Fruit fly (Drosophila melanogaster) whole organism, embryonic: ENCODE measurements around the gene ND-23.

Source experiments
- Atf3 ChIP-seq: fragments of 200-800 bp; sonication (Bioruptor generic); optimal IDR thresholded peaks from 3 replicates; lab custom pipeline; 2016; ENCODE audit warnings: missing biosample characterization, missing genetic modification characterization
- Awh ChIP-seq: fragments of 200-800 bp; sonication (Bioruptor generic); IDR thresholded peaks from 2 replicates; pipeline ENCODE4, ENCODE4 v1.3.6; 2022; ENCODE audit warnings: missing biosample characterization, missing genetic modification characterization
- Bteb2 ChIP-seq: fragments of 200-800 bp; sonication (Bioruptor generic); optimal IDR thresholded peaks from 2 replicates; lab custom pipeline; 2016; ENCODE audit warnings: missing biosample characterization, missing genetic modification characterization
- CG10147 ChIP-seq: fragments of 200-800 bp; sonication (Bioruptor generic); optimal IDR thresholded peaks from 2 replicates; lab custom pipeline; 2019; ENCODE audit warnings: missing biosample characterization, mild to moderate bottlenecking, missing genetic modification characterization, moderate library complexity
- CG12299 ChIP-seq: fragments of 200-800 bp; sonication (Bioruptor generic); optimal IDR thresholded peaks from 2 replicates; lab custom pipeline; 2018; ENCODE audit warnings: missing biosample characterization, mild to moderate bottlenecking, missing genetic modification characterization
- CG14050 ChIP-seq: fragments of 200-800 bp; sonication (Bioruptor generic); IDR thresholded peaks from 3 replicates; pipeline ENCODE4 v1.3.6; 2022; ENCODE audit warnings: missing biosample characterization, missing genetic modification characterization
- CG14667 ChIP-seq: fragments of 200-800 bp; sonication (Bioruptor generic); IDR thresholded peaks from 2 replicates; pipeline ENCODE4 v1.3.6; 2022; ENCODE audit warnings: missing biosample characterization, missing genetic modification characterization
- CG15479 ChIP-seq: fragments of 200-800 bp; sonication (Bioruptor generic); optimal IDR thresholded peaks from 3 replicates; lab custom pipeline; 2019; ENCODE audit warnings: missing biosample characterization, mild to moderate bottlenecking, missing genetic modification characterization, moderate library complexity
- CG15514 ChIP-seq: fragments of 200-800 bp; sonication (Bioruptor generic); optimal IDR thresholded peaks from 3 replicates; lab custom pipeline; 2017; ENCODE audit warnings: missing biosample characterization, missing genetic modification characterization, mild to moderate bottlenecking, moderate library complexity, missing genetic modification reagents
- CG1603 ChIP-seq: fragments of 200-800 bp; sonication (Bioruptor generic); optimal IDR thresholded peaks from 2 replicates; lab custom pipeline; 2019; ENCODE audit warnings: missing biosample characterization, mild to moderate bottlenecking, missing genetic modification characterization, moderate library complexity
- CG16779 ChIP-seq: fragments of 200-800 bp; sonication (Bioruptor generic); IDR thresholded peaks from 2 replicates; pipeline ENCODE4 v1.3.6; 2022; ENCODE audit warnings: missing biosample characterization, missing genetic modification characterization
- CG17612 ChIP-seq: fragments of 200-800 bp; sonication (Bioruptor generic); IDR thresholded peaks from 2 replicates; pipeline ENCODE4 v1.3.6; 2022; ENCODE audit warnings: missing biosample characterization, missing genetic modification characterization
- CG2875 ChIP-seq: fragments of 200-800 bp; sonication (Bioruptor generic); optimal IDR thresholded peaks from 2 replicates; lab custom pipeline; 2017; ENCODE audit warnings: missing biosample characterization, mild to moderate bottlenecking, missing genetic modification characterization, missing genetic modification reagents
- CG3065 ChIP-seq: fragments of 200-800 bp; sonication (Bioruptor generic); optimal IDR thresholded peaks from 2 replicates; lab custom pipeline; 2016; ENCODE audit warnings: missing biosample characterization, missing genetic modification characterization
- CG31224 ChIP-seq: fragments of 200-800 bp; sonication (Bioruptor generic); IDR thresholded peaks from 2 replicates; pipeline ENCODE4 v1.3.6; 2022; ENCODE audit warnings: missing biosample characterization, missing genetic modification characterization
- CG3163 ChIP-seq: fragments of 200-800 bp; sonication (Bioruptor generic); optimal IDR thresholded peaks from 3 replicates; lab custom pipeline; 2016; ENCODE audit warnings: missing biosample characterization, missing genetic modification characterization
- CG32767 ChIP-seq: fragments of 200-800 bp; sonication (Bioruptor generic); IDR thresholded peaks from 2 replicates; pipeline ENCODE4 v1.3.6; 2022; ENCODE audit warnings: missing biosample characterization, missing genetic modification characterization
- CG4617 ChIP-seq: fragments of 200-800 bp; sonication (Bioruptor generic); optimal IDR thresholded peaks from 3 replicates; lab custom pipeline; 2016; ENCODE audit warnings: missing biosample characterization, missing genetic modification characterization, borderline replicate concordance
- CG6254 ChIP-seq: fragments of 200-800 bp; sonication (Bioruptor generic); optimal IDR thresholded peaks from 3 replicates; lab custom pipeline; 2017; ENCODE audit warnings: mild to moderate bottlenecking, missing biosample characterization, missing genetic modification reagents, missing genetic modification characterization
- CG6765 ChIP-seq: fragments of 200-800 bp; sonication (Bioruptor generic); optimal IDR thresholded peaks from 3 replicates; lab custom pipeline; 2017; ENCODE audit warnings: missing biosample characterization, mild to moderate bottlenecking, missing genetic modification characterization
- CG7357 ChIP-seq: fragments of 200-800 bp; sonication (Bioruptor generic); IDR thresholded peaks from 3 replicates; pipeline ENCODE4 v1.3.6; 2022; ENCODE audit warnings: missing biosample characterization, missing genetic modification characterization
- CG8089 ChIP-seq: fragments of 200-800 bp; sonication (Bioruptor generic); optimal IDR thresholded peaks from 3 replicates; lab custom pipeline; 2016; ENCODE audit warnings: missing biosample characterization, missing genetic modification characterization
- CG8359 ChIP-seq: fragments of 200-800 bp; sonication (Bioruptor generic); optimal IDR thresholded peaks from 2 replicates; lab custom pipeline; 2017; ENCODE audit warnings: missing biosample characterization, mild to moderate bottlenecking, missing genetic modification characterization, borderline replicate concordance
- CG9727 ChIP-seq: fragments of 200-800 bp; sonication (Bioruptor generic); optimal IDR thresholded peaks from 3 replicates; lab custom pipeline; 2017; ENCODE audit warnings: missing biosample characterization, mild to moderate bottlenecking, missing genetic modification characterization
- Chrac-16 ChIP-seq: fragments of 200-800 bp; sonication (Bioruptor generic); optimal IDR thresholded peaks from 3 replicates; lab custom pipeline; 2016; ENCODE audit warnings: missing biosample characterization, missing genetic modification characterization
- D19B ChIP-seq: fragments of 200-800 bp; sonication (Bioruptor generic); optimal IDR thresholded peaks from 2 replicates; lab custom pipeline; 2017; ENCODE audit warnings: missing biosample characterization, mild to moderate bottlenecking, missing genetic modification characterization
- Dek ChIP-seq: fragments of 200-800 bp; sonication (Bioruptor generic); optimal IDR thresholded peaks from 3 replicates; lab custom pipeline; 2019; ENCODE audit warnings: missing biosample characterization, mild to moderate bottlenecking, missing genetic modification characterization, moderate library complexity
- H2.0 ChIP-seq: fragments of 200-800 bp; sonication (Bioruptor generic); IDR thresholded peaks from 2 replicates; pipeline ENCODE4 v1.3.6; 2022; ENCODE audit warnings: missing biosample characterization, missing genetic modification characterization
- HLHmδ ChIP-seq: fragments of 200-800 bp; sonication (Bioruptor generic); optimal IDR thresholded peaks from 2 replicates; lab custom pipeline; 2018; ENCODE audit warnings: missing biosample characterization, mild to moderate bottlenecking, missing genetic modification characterization, moderate library complexity
- Hr39 ChIP-seq: fragments of >200 bp; optimal IDR thresholded peaks from 2 replicates; lab custom pipeline; 2017
- Max ChIP-seq: fragments of 200-800 bp; sonication (Bioruptor generic); optimal IDR thresholded peaks from 2 replicates; lab custom pipeline; 2016; ENCODE audit warnings: missing biosample characterization, mild to moderate bottlenecking, missing genetic modification characterization
- Nf-YC ChIP-seq: fragments of 200-800 bp; optimal IDR thresholded peaks from 3 replicates; lab custom pipeline; 2019; ENCODE audit warnings: missing biosample characterization, mild to moderate bottlenecking, missing genetic modification characterization, moderate library complexity
- Ravus ChIP-seq: fragments of 200-800 bp; sonication (Bioruptor generic); IDR thresholded peaks from 2 replicates; pipeline ENCODE4 v1.3.6; 2022; ENCODE audit warnings: missing biosample characterization, missing genetic modification characterization
- Rx ChIP-seq: fragments of 200-800 bp; sonication (Bioruptor generic); IDR thresholded peaks from 2 replicates; pipeline ENCODE4 v1.3.6; 2022; ENCODE audit warnings: missing biosample characterization, missing genetic modification characterization
- Scr ChIP-seq: fragments of 200-800 bp; sonication (Bioruptor generic); IDR thresholded peaks from 2 replicates; pipeline ENCODE4 v1.3.6; 2022; ENCODE audit warnings: missing biosample characterization, missing genetic modification characterization; ENCODE audit not compliant: partially characterized antibody
- Sin3A ChIP-seq: fragments of >200 bp; optimal IDR thresholded peaks from 2 replicates; lab custom pipeline; 2018
- Sry-δ ChIP-seq: fragments of 200-800 bp; sonication (Bioruptor generic); optimal IDR thresholded peaks from 2 replicates; lab custom pipeline; 2016; ENCODE audit warnings: missing biosample characterization, missing genetic modification characterization
- Ssrp ChIP-seq: fragments of 200-800 bp; sonication (Bioruptor generic); optimal IDR thresholded peaks from 2 replicates; lab custom pipeline; 2018; ENCODE audit warnings: missing biosample characterization, mild to moderate bottlenecking, missing genetic modification characterization, moderate library complexity
- ara ChIP-seq: fragments of 200-800 bp; sonication (Bioruptor generic); IDR thresholded peaks from 2 replicates; pipeline ENCODE4 v1.3.6; 2022; ENCODE audit warnings: missing biosample characterization, missing genetic modification characterization
- bab2 ChIP-seq: fragments of 200-800 bp; sonication (Bioruptor generic); optimal IDR thresholded peaks from 2 replicates; lab custom pipeline; 2016; ENCODE audit warnings: missing biosample characterization, missing genetic modification characterization
- cad ChIP-seq: fragments of >200 bp; optimal IDR thresholded peaks from 2 replicates; lab custom pipeline; 2017; ENCODE audit warnings: missing biosample characterization, missing genetic modification characterization
- disco-r ChIP-seq: fragments of 200-800 bp; sonication (Bioruptor generic); optimal IDR thresholded peaks from 2 replicates; lab custom pipeline; 2016; ENCODE audit warnings: missing biosample characterization, missing genetic modification characterization
- dysf ChIP-seq: fragments of 200-800 bp; sonication (Bioruptor generic); IDR thresholded peaks from 3 replicates; pipeline ENCODE4 v1.3.6; 2022; ENCODE audit warnings: missing biosample characterization, missing genetic modification characterization
- fru ChIP-seq: fragments of >200 bp; optimal IDR thresholded peaks from 2 replicates; lab custom pipeline; 2017
- gcm2 ChIP-seq: fragments of 200-800 bp; sonication (Bioruptor generic); optimal IDR thresholded peaks from 2 replicates; lab custom pipeline; 2016; ENCODE audit warnings: missing biosample characterization, missing genetic modification characterization
- hth ChIP-seq: fragments of >200 bp; optimal IDR thresholded peaks from 2 replicates; lab custom pipeline; 2017; ENCODE audit warnings: inconsistent platforms
- ind ChIP-seq: fragments of 200-800 bp; sonication (Bioruptor generic); optimal IDR thresholded peaks from 3 replicates; lab custom pipeline; 2016; ENCODE audit warnings: missing biosample characterization, missing genetic modification characterization
- kay ChIP-seq: fragments of 200-800 bp; sonication (Bioruptor generic); optimal IDR thresholded peaks from 2 replicates; lab custom pipeline; 2016; ENCODE audit warnings: missing biosample characterization, missing genetic modification characterization
- pzg ChIP-seq: fragments of 200-800 bp; sonication (Bioruptor generic); optimal IDR thresholded peaks from 3 replicates; lab custom pipeline; 2018; ENCODE audit warnings: missing biosample characterization, mild to moderate bottlenecking, missing genetic modification characterization, moderate library complexity
- sug ChIP-seq: fragments of 200-800 bp; optimal IDR thresholded peaks from 2 replicates; lab custom pipeline; 2019; ENCODE audit warnings: missing biosample characterization, mild to moderate bottlenecking, missing genetic modification characterization, moderate library complexity
- tna ChIP-seq: fragments of 200-800 bp; sonication (Bioruptor generic); IDR thresholded peaks from 2 replicates; pipeline ENCODE4 v1.3.6; 2022; ENCODE audit warnings: missing biosample characterization, missing genetic modification characterization; ENCODE audit not compliant: partially characterized antibody
- trem ChIP-seq: fragments of 200-800 bp; optimal IDR thresholded peaks from 3 replicates; lab custom pipeline; 2019; ENCODE audit warnings: missing biosample characterization, mild to moderate bottlenecking, missing genetic modification characterization, moderate library complexity
- tx ChIP-seq: fragments of 200-800 bp; sonication (Bioruptor generic); optimal IDR thresholded peaks from 2 replicates; lab custom pipeline; 2016; ENCODE audit warnings: missing biosample characterization, missing genetic modification characterization

Gene ND-23

dm6 chr3R:15834375-15835031, 2.4 kb downstream of the ND-23 start, which contains the start of the genes CG43317 and Arpc3A (continued):
- TF ChIP-seq Max (GFP tag; lab: Kevin White, UChicago) = no peak
- TF ChIP-seq CG14050 = no peak
- no peak for TF ChIP-seq CG8089 (GFP tag; lab: Kevin White, UChicago)
- no peak for TF ChIP-seq disco-r
- TF ChIP-seq trem (tag; lab: Kevin White, UChicago) = peak; percentile 40
- TF ChIP-seq CG3163 (GFP tag; lab: Kevin White, UChicago) = no peak
- TF ChIP-seq Bteb2 (GFP tag; lab: Kevin White, UChicago) = no peak
- TF ChIP-seq Sin3A (lab: Kevin White, UChicago) = no peak
- TF ChIP-seq CG9727 (GFP tag; lab: Kevin White, UChicago) = no peak
- TF ChIP-seq CG2875 (GFP tag; lab: Kevin White, UChicago) = no peak
- TF ChIP-seq ara (GFP tag; lab: Robert Waterston, UW) = no peak
- TF ChIP-seq Chrac-16 (GFP tag; lab: Kevin White, UChicago) = no peak
- TF ChIP-seq CG15514 (GFP tag; lab: Kevin White, UChicago) = peak; percentile 9
- no peak for TF ChIP-seq CG6254
- no peak for TF ChIP-seq D19B
- TF ChIP-seq pzg (GFP tag; lab: Kevin White, UChicago) = peak; percentile 25
- no peak for TF ChIP-seq tna
- no peak for TF ChIP-seq CG14667
- TF ChIP-seq Sry-δ = peak; percentile 48
- TF ChIP-seq Scr = no peak; the same call in 1 of the 2 replicates
- TF ChIP-seq Dek = no peak
- no peak for TF ChIP-seq dysf (GFP tag; lab: Robert Waterston, UW)
- TF ChIP-seq Awh (GFP tag; lab: Robert Waterston, UW) = no peak
- TF ChIP-seq CG7357 (GFP tag; lab: Robert Waterston, UW) = no peak
- TF ChIP-seq CG3065 (GFP tag; lab: Kevin White, UChicago) = no peak
- TF ChIP-seq CG16779 (GFP tag; lab: Robert Waterston, UW) = no peak
- no peak for TF ChIP-seq CG10147 (GFP tag; lab: Kevin White, UChicago)
- TF ChIP-seq CG15479 (GFP tag; lab: Kevin White, UChicago) = no peak
- TF ChIP-seq Ssrp (tag; lab: Kevin White, UChicago) = no peak
- no peak for TF ChIP-seq Atf3 (GFP tag; lab: Kevin White, UChicago)
- TF ChIP-seq gcm2 = no peak
- TF ChIP-seq kay = peak; percentile 51
- TF ChIP-seq sug (tag; lab: Kevin White, UChicago) = peak; percentile 91
- no peak for TF ChIP-seq CG17612 (GFP tag; lab: Robert Waterston, UW)
- no peak for TF ChIP-seq Ravus (GFP tag; lab: Robert Waterston, UW)
- TF ChIP-seq HLHmδ (GFP tag; lab: Kevin White, UChicago) = no peak
- peak; percentile 56 for TF ChIP-seq CG4617 (GFP tag; lab: Kevin White, UChicago)
- no peak for TF ChIP-seq fru (lab: Kevin White, UChicago)
- no peak for TF ChIP-seq Hr39 (lab: Kevin White, UChicago)
- no peak for TF ChIP-seq H2.0
- TF ChIP-seq tx (GFP tag; lab: Kevin White, UChicago) = no peak
- no peak for TF ChIP-seq CG6765 (GFP tag; lab: Kevin White, UChicago)
- TF ChIP-seq CG1603 (tag; lab: Kevin White, UChicago) = no peak
- no peak for TF ChIP-seq Nf-YC (tag; lab: Kevin White, UChicago)
- TF ChIP-seq cad (GFP tag; lab: Kevin White, UChicago) = no peak
- TF ChIP-seq hth (lab: Kevin White, UChicago) = no peak
- no peak for TF ChIP-seq CG32767 (GFP tag; lab: Robert Waterston, UW)
- no peak for TF ChIP-seq CG31224 (GFP tag; lab: Robert Waterston, UW)
- no peak for TF ChIP-seq CG12299
- no peak for TF ChIP-seq Rx (GFP tag; lab: Robert Waterston, UW)
- no peak for TF ChIP-seq ind (GFP tag; lab: Kevin White, UChicago)
- TF ChIP-seq bab2 = no peak
- no peak for TF ChIP-seq CG8359 (GFP tag; lab: Kevin White, UChicago)
